Fruit fly (Drosophila melanogaster) whole organism, embryonic: ENCODE measurements around the gene Oatp30B.
A peak's percentile ranks its signal among the peaks of the same experiment; 100 is the strongest.

Experiments
- Ada2b ChIP-seq: fragments of 200-800 bp; sonication (Bioruptor generic); IDR thresholded peaks from 2 replicates; pipeline ENCODE4 v1.3.6; 2022; ENCODE audit warnings: missing biosample characterization, missing genetic modification characterization
- Atf-2 ChIP-seq: fragments of 200-800 bp; sonication (Bioruptor generic); optimal IDR thresholded peaks from 2 replicates; lab custom pipeline; 2016; ENCODE audit warnings: missing biosample characterization, missing genetic modification characterization
- Atf3 ChIP-seq: fragments of 200-800 bp; sonication (Bioruptor generic); optimal IDR thresholded peaks from 3 replicates; lab custom pipeline; 2016; ENCODE audit warnings: missing biosample characterization, missing genetic modification characterization
- Bgb ChIP-seq: fragments of 200-800 bp; sonication (Bioruptor generic); IDR thresholded peaks from 2 replicates; pipeline ENCODE4 v1.3.6; 2022; ENCODE audit warnings: missing biosample characterization, missing genetic modification characterization; ENCODE audit not compliant: partially characterized antibody
- CG10274 ChIP-seq: fragments of 200-800 bp; sonication (Bioruptor generic); optimal IDR thresholded peaks from 3 replicates; lab custom pipeline; 2017; ENCODE audit warnings: missing biosample characterization, mild to moderate bottlenecking, missing genetic modification characterization
- CG14014 ChIP-seq: fragments of 200-800 bp; sonication (Bioruptor generic); IDR thresholded peaks from 2 replicates; pipeline ENCODE4 v1.3.6; 2022; ENCODE audit warnings: missing biosample characterization, missing genetic modification characterization
- CG14860 ChIP-seq: fragments of 200-800 bp; sonication (Bioruptor generic); IDR thresholded peaks from 3 replicates; pipeline ENCODE4 v1.3.6; 2022; ENCODE audit warnings: missing biosample characterization, missing genetic modification characterization; ENCODE audit not compliant: partially characterized antibody
- CG15073 ChIP-seq: fragments of 200-800 bp; sonication (Bioruptor generic); optimal IDR thresholded peaks from 2 replicates; lab custom pipeline; 2016; ENCODE audit warnings: missing biosample characterization, missing genetic modification characterization
- CG15479 ChIP-seq: fragments of 200-800 bp; sonication (Bioruptor generic); optimal IDR thresholded peaks from 3 replicates; lab custom pipeline; 2019; ENCODE audit warnings: missing biosample characterization, mild to moderate bottlenecking, missing genetic modification characterization, moderate library complexity
- CG16813 ChIP-seq: fragments of 200-800 bp; sonication (Bioruptor generic); IDR thresholded peaks from 3 replicates; pipeline ENCODE4 v1.3.6; 2022; ENCODE audit warnings: missing biosample characterization, missing genetic modification characterization; ENCODE audit not compliant: partially characterized antibody
- CG1792 ChIP-seq: fragments of 200-800 bp; sonication (Bioruptor generic); optimal IDR thresholded peaks from 2 replicates; lab custom pipeline; 2016; ENCODE audit warnings: missing biosample characterization, missing genetic modification characterization
- CG18011 ChIP-seq: fragments of 200-800 bp; sonication (Bioruptor generic); optimal IDR thresholded peaks from 2 replicates; lab custom pipeline; 2017; ENCODE audit warnings: missing biosample characterization, missing genetic modification characterization, mild to moderate bottlenecking, moderate library complexity, missing genotype
- CG31224 ChIP-seq: fragments of 200-800 bp; sonication (Bioruptor generic); IDR thresholded peaks from 2 replicates; pipeline ENCODE4 v1.3.6; 2022; ENCODE audit warnings: missing biosample characterization, missing genetic modification characterization
- CG34422 ChIP-seq: fragments of 200-800 bp; sonication (Bioruptor generic); IDR thresholded peaks from 3 replicates; pipeline ENCODE4 v1.3.6; 2022; ENCODE audit warnings: missing biosample characterization, missing genetic modification characterization
- CG42726 ChIP-seq: fragments of 200-800 bp; sonication (Bioruptor generic); IDR thresholded peaks from 2 replicates; pipeline ENCODE4 v1.3.6; 2022; ENCODE audit warnings: missing biosample characterization, missing genetic modification characterization; ENCODE audit not compliant: partially characterized antibody
- CG4404 ChIP-seq: fragments of 200-800 bp; sonication (Bioruptor generic); IDR thresholded peaks from 2 replicates; pipeline ENCODE4 v1.3.6; 2022; ENCODE audit warnings: missing biosample characterization, missing genetic modification characterization
- CG4820 ChIP-seq: fragments of 200-800 bp; sonication (Bioruptor generic); optimal IDR thresholded peaks from 3 replicates; lab custom pipeline; 2016; ENCODE audit warnings: missing biosample characterization, missing genetic modification characterization
- CG6683 ChIP-seq: fragments of 200-800 bp; sonication (Bioruptor generic); optimal IDR thresholded peaks from 2 replicates; lab custom pipeline; 2017; ENCODE audit warnings: missing biosample characterization, mild to moderate bottlenecking, missing genetic modification characterization, missing genetic modification reagents
- CG7556 ChIP-seq: fragments of 200-800 bp; sonication (Bioruptor generic); optimal IDR thresholded peaks from 2 replicates; lab custom pipeline; 2017; ENCODE audit warnings: missing biosample characterization, mild to moderate bottlenecking, missing genetic modification characterization
- CG8924 ChIP-seq: fragments of 200-800 bp; optimal IDR thresholded peaks from 3 replicates; lab custom pipeline; 2019; ENCODE audit warnings: missing biosample characterization, mild to moderate bottlenecking, missing genetic modification characterization, moderate library complexity
- Chrac-16 ChIP-seq: fragments of 200-800 bp; sonication (Bioruptor generic); optimal IDR thresholded peaks from 3 replicates; lab custom pipeline; 2016; ENCODE audit warnings: missing biosample characterization, missing genetic modification characterization
- Dip3 ChIP-seq: fragments of 200-800 bp; sonication (Bioruptor generic); optimal IDR thresholded peaks from 3 replicates; lab custom pipeline; 2016; ENCODE audit warnings: missing biosample characterization, missing genetic modification characterization
- Dp ChIP-seq: fragments of 200-800 bp; sonication (Bioruptor generic); optimal IDR thresholded peaks from 2 replicates; lab custom pipeline; 2018; ENCODE audit warnings: missing biosample characterization, mild to moderate bottlenecking, missing genetic modification characterization, moderate library complexity
- H2.0 ChIP-seq: fragments of 200-800 bp; sonication (Bioruptor generic); IDR thresholded peaks from 2 replicates; pipeline ENCODE4 v1.3.6; 2022; ENCODE audit warnings: missing biosample characterization, missing genetic modification characterization
- HLH3B ChIP-seq: fragments of 200-800 bp; sonication (Bioruptor generic); IDR thresholded peaks from 2 replicates; pipeline ENCODE4 v1.3.6; 2022; ENCODE audit warnings: missing biosample characterization, missing genetic modification characterization
- Hr51 ChIP-seq, 2 experiments: fragments of 200-800 bp; sonication (Bioruptor generic); optimal IDR thresholded peaks; 2 replicates in 1 of 2; 3 replicates in 1 of 2; lab custom pipeline; 2016 to 2018; ENCODE audit warnings: missing biosample characterization in 2 of 2, missing genetic modification characterization in 2 of 2, mild to moderate bottlenecking in 1 of 2, moderate library complexity in 1 of 2
- Mrtf ChIP-seq: fragments of 200-800 bp; sonication (Bioruptor generic); IDR thresholded peaks from 3 replicates; pipeline ENCODE4 v1.3.6; 2022; ENCODE audit warnings: missing biosample characterization, missing genetic modification characterization
- NFAT ChIP-seq: fragments of 200-800 bp; sonication (Bioruptor generic); IDR thresholded peaks from 2 replicates; pipeline ENCODE4 v1.3.6; 2022; ENCODE audit warnings: missing biosample characterization, missing genetic modification characterization
- NK7.1 ChIP-seq: fragments of 200-800 bp; sonication (Bioruptor generic); optimal IDR thresholded peaks from 3 replicates; lab custom pipeline; 2016; ENCODE audit warnings: missing biosample characterization, missing genetic modification characterization
- Sin3A ChIP-seq: fragments of >200 bp; optimal IDR thresholded peaks from 2 replicates; lab custom pipeline; 2018
- Sox102F ChIP-seq: fragments of 200-800 bp; sonication (Bioruptor generic); optimal IDR thresholded peaks from 2 replicates; lab custom pipeline; 2018; ENCODE audit warnings: missing biosample characterization, mild to moderate bottlenecking, missing genetic modification characterization, moderate library complexity
- Ssrp ChIP-seq: fragments of 200-800 bp; sonication (Bioruptor generic); optimal IDR thresholded peaks from 2 replicates; lab custom pipeline; 2018; ENCODE audit warnings: missing biosample characterization, mild to moderate bottlenecking, missing genetic modification characterization, moderate library complexity
- Tbp ChIP-seq: fragments of >200 bp; optimal IDR thresholded peaks from 2 replicates; lab custom pipeline; 2018; ENCODE audit warnings: missing biosample characterization, missing genetic modification characterization
- ara ChIP-seq: fragments of 200-800 bp; sonication (Bioruptor generic); IDR thresholded peaks from 2 replicates; pipeline ENCODE4 v1.3.6; 2022; ENCODE audit warnings: missing biosample characterization, missing genetic modification characterization
- bbx ChIP-seq: fragments of 200-800 bp; sonication (Bioruptor generic); IDR thresholded peaks from 2 replicates; pipeline ENCODE4 v1.3.6; 2022; ENCODE audit warnings: missing biosample characterization, missing genetic modification characterization; ENCODE audit not compliant: partially characterized antibody
- br ChIP-seq: fragments of >200 bp; optimal IDR thresholded peaks from 2 replicates; lab custom pipeline; 2017
- cad ChIP-seq: fragments of >200 bp; optimal IDR thresholded peaks from 2 replicates; lab custom pipeline; 2017; ENCODE audit warnings: missing biosample characterization, missing genetic modification characterization
- cwo ChIP-seq: fragments of 200-800 bp; sonication (Bioruptor generic); optimal IDR thresholded peaks from 3 replicates; lab custom pipeline; 2017; ENCODE audit warnings: missing biosample characterization, missing genetic modification characterization, mild to moderate bottlenecking, moderate library complexity, missing genetic modification reagents
- da ChIP-seq: fragments of 200-800 bp; sonication (Bioruptor generic); optimal IDR thresholded peaks from 2 replicates; lab custom pipeline; 2016; ENCODE audit warnings: missing biosample characterization, missing genetic modification characterization
- dimm ChIP-seq: fragments of 200-800 bp; sonication (Bioruptor generic); IDR thresholded peaks from 2 replicates; pipeline ENCODE4 v1.3.6; 2022; ENCODE audit warnings: missing biosample characterization, missing genetic modification characterization
- disco-r ChIP-seq: fragments of 200-800 bp; sonication (Bioruptor generic); optimal IDR thresholded peaks from 2 replicates; lab custom pipeline; 2016; ENCODE audit warnings: missing biosample characterization, missing genetic modification characterization
- dysf ChIP-seq: fragments of 200-800 bp; sonication (Bioruptor generic); IDR thresholded peaks from 3 replicates; pipeline ENCODE4 v1.3.6; 2022; ENCODE audit warnings: missing biosample characterization, missing genetic modification characterization
- gce ChIP-seq: fragments of 200-800 bp; sonication (Bioruptor generic); IDR thresholded peaks from 3 replicates; pipeline ENCODE4 v1.3.6; 2022; ENCODE audit warnings: missing biosample characterization, missing genetic modification characterization
- hkb ChIP-seq, 2 experiments: fragments of 200-800 bp in 1 of 2; fragments of >200 bp in 1 of 2; sonication (Bioruptor generic) in 1 of 2; IDR thresholded peaks in 1 of 2; optimal IDR thresholded peaks in 1 of 2; 2 replicates each; pipeline versions ENCODE4 v1.3.6 to Lab custom; 2017 to 2022; ENCODE audit warnings: missing biosample characterization in 1 of 2, missing genetic modification characterization in 1 of 2
- jing ChIP-seq: fragments of 200-800 bp; sonication (Bioruptor generic); optimal IDR thresholded peaks from 2 replicates; lab custom pipeline; 2018; ENCODE audit warnings: missing biosample characterization, mild to moderate bottlenecking, missing genetic modification characterization
- lmd ChIP-seq: fragments of 200-800 bp; sonication (Bioruptor generic); IDR thresholded peaks from 2 replicates; pipeline ENCODE4 v1.3.6; 2022; ENCODE audit warnings: missing biosample characterization, missing genetic modification characterization
- stc ChIP-seq: fragments of 200-800 bp; sonication (Bioruptor generic); IDR thresholded peaks from 2 replicates; pipeline ENCODE4 v1.3.6; 2022; ENCODE audit warnings: missing biosample characterization, missing genetic modification characterization
- tap ChIP-seq: fragments of 200-800 bp; optimal IDR thresholded peaks from 3 replicates; lab custom pipeline; 2019; ENCODE audit warnings: missing biosample characterization, mild to moderate bottlenecking, missing genetic modification characterization, moderate library complexity

Gene Oatp30B

dm6 chr2L:9520886-9521868 is at the start of gene Oatp30B (continued):
- TF ChIP-seq CG8924 (peak; percentile 97), da (GFP tag; lab: Kevin White, UChicago) (peak; percentile 89), Tbp (no peak), CG14014 (GFP tag; lab: Robert Waterston, UW) (peak; percentile 97), HLH3B (GFP tag; lab: Robert Waterston, UW) (peak; percentile 97), hkb (optimal IDR thresholded peaks at IDR 0.05; lab: Kevin White, UChicago) (no peak), hkb (GFP tag; IDR thresholded peaks at IDR 0.05; lab: Robert Waterston, UW) (peak; percentile 98), Bgb (GFP tag; lab: Robert Waterston, UW) (peak; percentile 96), CG16813 (GFP tag; lab: Robert Waterston, UW) (peak; percentile 96), Dip3 (GFP tag; lab: Kevin White, UChicago) (peak; percentile 94), CG31224 (GFP tag; lab: Robert Waterston, UW) (peak; percentile 93), CG7556 (GFP tag; lab: Kevin White, UChicago) (peak; percentile 94), tap (peak; percentile 95), Atf3 (GFP tag; lab: Kevin White, UChicago) (peak; percentile 94), cwo (GFP tag; lab: Kevin White, UChicago) (peak; percentile 87), Ada2b (GFP tag; lab: Robert Waterston, UW) (peak; percentile 96), CG6683 (GFP tag; lab: Kevin White, UChicago) (peak; percentile 87), Chrac-16 (peak; percentile 97), CG10274 (GFP tag; lab: Kevin White, UChicago) (peak; percentile 78), CG1792 (peak; percentile 89), Mrtf (GFP tag; lab: Robert Waterston, UW) (peak; percentile 95), CG4404 (peak; percentile 98), CG42726 (GFP tag; lab: Robert Waterston, UW) (peak; percentile 76; the same call in 1 of the 2 replicates), ara (peak; percentile 97), CG15073 (peak; percentile 62), lmd (GFP tag; lab: Robert Waterston, UW) (peak; percentile 97), br (lab: Kevin White, UChicago) (no peak), dimm (GFP tag; lab: Robert Waterston, UW) (peak; percentile 93; the same call in 1 of the 2 replicates), Hr51 (GFP tag; optimal IDR thresholded peaks at IDR 0.05; lab: Kevin White, UChicago) (peak; percentile 96), Sin3A (lab: Kevin White, UChicago) (no peak), stc (GFP tag; lab: Robert Waterston, UW) (peak; percentile 97), H2.0 (peak; percentile 97), dysf (GFP tag; lab: Robert Waterston, UW) (peak; percentile 97), NFAT (GFP tag; lab: Robert Waterston, UW) (peak; percentile 97), CG15479 (GFP tag; lab: Kevin White, UChicago) (peak; percentile 71), NK7.1 (GFP tag; lab: Kevin White, UChicago) (peak; percentile 87), bbx (GFP tag; lab: Robert Waterston, UW) (peak; percentile 97), jing (peak; percentile 89), Dp (GFP tag; lab: Kevin White, UChicago) (peak; percentile 50), cad (GFP tag; lab: Kevin White, UChicago) (no peak), CG14860 (GFP tag; lab: Robert Waterston, UW) (peak; percentile 97), CG18011 (GFP tag; lab: Kevin White, UChicago) (peak; percentile 85), gce (GFP tag; lab: Robert Waterston, UW) (peak; percentile 95; the same call in 2 of the 3 replicates), Atf-2 (GFP tag; lab: Kevin White, UChicago) (peak; percentile 89), Ssrp (tag; lab: Kevin White, UChicago) (peak; percentile 95), CG34422 (GFP tag; lab: Robert Waterston, UW) (peak; percentile 97), Sox102F (GFP tag; lab: Kevin White, UChicago) (peak; percentile 98), disco-r (peak; percentile 90), CG4820 (GFP tag; lab: Kevin White, UChicago) (peak; percentile 96)
